Worm (Caenorhabditis elegans): ENCODE measurements around the gene ZK218.7.

The ZK218.7 gene

ce11 chrV:17075900-17076299 lies 29.7 kb upstream of the ZK218.7 start, which contains the start of gene str-125:
str-125 (minus strand) TSS chrV:17076000.
- no peak for TF ChIP-seq hsf-1 (GFP tag; IDR thresholded peaks at IDR 0.05)
- TF ChIP-seq attf-3 (GFP tag; conservative IDR thresholded peaks at IDR 0.05), result no peak
- TF ChIP-seq F57C9.4 (tag; optimal IDR thresholded peaks at IDR 0.05), result no peak
- no peak for TF ChIP-seq K12H6.12 (tag; optimal IDR thresholded peaks at IDR 0.05)
- no peak for TF ChIP-seq hrde-1 (tag; optimal IDR thresholded peaks at IDR 0.05; ENCODE audit: borderline replicate concordance)
- no peak for TF ChIP-seq snpc-3.4 (tag; optimal IDR thresholded peaks at IDR 0.05)
- TF ChIP-seq Y95B8A.8 (GFP tag; IDR thresholded peaks at IDR 0.05), result no peak
- no peak for TF ChIP-seq bed-1 (GFP tag; IDR thresholded peaks at IDR 0.05)
- no peak for TF ChIP-seq ZK185.1 (tag; optimal IDR thresholded peaks at IDR 0.05; ENCODE audit: poor library complexity, severe bottlenecking)
- TF ChIP-seq lin-54 (GFP tag; optimal IDR thresholded peaks at IDR 0.05), result no peak
- no peak for TF ChIP-seq tlf-1 (GFP tag; optimal IDR thresholded peaks at IDR 0.05)

DNA sequence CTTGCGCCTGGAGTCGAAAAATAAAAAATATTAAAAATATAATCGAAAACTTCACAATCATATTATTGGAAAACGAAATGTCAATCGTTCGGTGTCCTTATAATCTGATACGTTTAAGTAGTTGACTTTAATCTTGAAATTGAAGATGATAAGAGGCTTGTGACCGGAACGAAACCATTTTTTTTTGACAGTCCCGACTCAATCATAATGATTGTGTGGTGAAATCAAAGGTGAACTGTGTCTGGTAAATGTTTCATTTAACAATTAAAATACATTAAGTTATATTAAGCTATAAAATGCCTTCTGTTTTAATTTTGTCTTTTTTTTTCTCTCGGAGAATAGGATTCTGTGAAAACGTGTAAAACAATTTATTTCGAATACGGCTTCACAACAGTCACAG lies 27.7 kb upstream of the ZK218.7 start, which contains the start of gene T05E12.3:
T05E12.3 (minus strand) TSS at position 101 of the 400 bp plus-strand sequence.
- no peak for TF ChIP-seq chd-7 (tag; optimal IDR thresholded peaks at IDR 0.05)
- no peak for TF ChIP-seq rcor-1 (GFP tag; IDR thresholded peaks at IDR 0.05)
- no peak for TF ChIP-seq F57C9.4 (tag; optimal IDR thresholded peaks at IDR 0.05)
- TF ChIP-seq snpc-4 (GFP tag; optimal IDR thresholded peaks at IDR 0.05), result no peak
- TF ChIP-seq snpc-4 (tag; optimal IDR thresholded peaks at IDR 0.05), result peak in 1 of 4 experiments; percentile 50
- TF ChIP-seq nhr-80 (tag; optimal IDR thresholded peaks at IDR 0.05), result peak; percentile 42
- TF ChIP-seq F33H1.4 (GFP tag; IDR thresholded peaks at IDR 0.05), result no peak

DNA sequence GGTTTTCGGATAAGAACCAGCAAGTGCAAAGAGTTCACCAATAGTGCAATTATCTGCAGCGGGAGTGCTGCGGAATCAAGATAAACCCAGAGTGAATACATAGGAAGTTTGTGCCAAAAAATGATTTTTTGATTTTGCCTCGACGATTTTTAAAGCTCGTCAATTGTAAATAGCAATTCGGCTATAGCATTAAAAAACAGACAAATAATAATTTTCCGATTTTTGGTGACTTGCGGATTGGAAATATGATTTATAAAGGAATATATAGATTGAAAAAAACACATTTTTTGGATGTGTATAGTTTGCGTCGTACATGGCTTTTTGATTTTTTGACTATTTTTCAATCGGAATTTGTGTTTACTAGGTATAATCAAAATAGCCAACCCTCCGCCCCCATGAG lies 25.8 kb upstream of the ZK218.7 start, which contains the start of gene srw-20:
srw-20 (minus strand) TSS at position 101 of the 400 bp plus-strand sequence.
- TF ChIP-seq hlh-26 (GFP tag; conservative IDR thresholded peaks at IDR 0.05) (no peak), ztf-25 (GFP tag; IDR thresholded peaks at IDR 0.05) (no peak), chd-7 (tag; optimal IDR thresholded peaks at IDR 0.05) (no peak), lsl-1 (GFP tag; optimal IDR thresholded peaks at IDR 0.05) (no peak), ccch-3 (GFP tag; optimal IDR thresholded peaks at IDR 0.05) (no peak), F10E7.11 (tag; optimal IDR thresholded peaks at IDR 0.05) (no peak)

DNA sequence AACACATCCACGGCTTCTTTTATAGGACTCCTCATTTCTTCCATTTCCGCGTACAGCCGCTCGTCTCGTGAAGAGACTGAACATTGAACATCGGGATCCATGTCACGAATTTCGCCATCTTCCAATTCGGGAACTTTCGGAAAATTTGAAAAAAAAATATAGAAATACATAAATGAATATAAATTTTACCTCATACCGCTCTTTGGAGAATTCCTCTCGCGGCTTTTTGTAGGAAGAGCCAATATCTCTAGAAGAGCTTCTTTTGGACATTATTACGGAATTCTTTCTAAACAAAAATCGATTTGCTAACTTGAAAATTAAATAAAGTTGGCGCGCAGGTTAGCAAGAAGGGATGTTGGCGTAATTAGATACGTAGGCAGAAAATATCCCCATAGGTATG lies 22.9 kb upstream of the ZK218.7 start, which contains the start of gene T05E12.9:
T05E12.9 (minus strand) TSS at position 101 of the 400 bp plus-strand sequence.
- no peak for TF ChIP-seq snpc-3.4 (tag; optimal IDR thresholded peaks at IDR 0.05)
- TF ChIP-seq Y79H2A.3 (GFP tag; conservative IDR thresholded peaks at IDR 0.05), result no peak
- TF ChIP-seq pha-4 (tag; optimal IDR thresholded peaks at IDR 0.05), result no peak
- TF ChIP-seq ztf-6 (GFP tag; IDR thresholded peaks at IDR 0.05), result no peak
- TF ChIP-seq lsy-27 (tag; optimal IDR thresholded peaks at IDR 0.05; ENCODE audit: borderline replicate concordance, insufficient read depth), result no peak
- no peak for TF ChIP-seq F49E8.2 (tag; optimal IDR thresholded peaks at IDR 0.05; ENCODE audit: insufficient read depth)
- no peak for TF ChIP-seq ceh-100 (GFP tag; IDR thresholded peaks at IDR 0.05)
- TF ChIP-seq hrde-1 (tag; optimal IDR thresholded peaks at IDR 0.05; ENCODE audit: borderline replicate concordance), result no peak
- no peak for TF ChIP-seq Y53F4B.3 (GFP tag; IDR thresholded peaks at IDR 0.05)
- TF ChIP-seq Y56A3A.18 (GFP tag; IDR thresholded peaks at IDR 0.05), result no peak
- TF ChIP-seq madf-10 (tag; optimal IDR thresholded peaks at IDR 0.05), result no peak

DNA sequence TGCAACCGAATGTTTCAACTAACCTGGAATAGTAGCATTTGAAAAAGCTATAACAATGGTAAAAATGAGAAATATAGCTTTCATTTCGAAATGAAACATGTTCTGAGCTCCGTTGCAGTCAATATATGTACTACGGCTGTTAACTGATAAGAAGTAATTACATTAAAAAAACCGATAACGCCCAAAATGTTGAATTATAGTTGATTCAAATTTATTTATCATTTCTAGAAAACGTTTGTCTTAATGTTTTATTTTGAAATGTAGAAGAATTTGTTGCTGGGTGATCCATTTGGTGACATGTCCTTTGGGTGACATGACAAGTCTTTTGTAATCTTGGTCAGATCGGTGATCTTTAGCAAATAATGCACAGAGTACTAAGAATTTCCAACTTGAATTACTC lies 16.2 kb upstream of the ZK218.7 start, which contains the start of gene T05E12.6:
T05E12.6 (minus strand) TSS at position 101 of the 400 bp plus-strand sequence.
- TF ChIP-seq ceh-91 (GFP tag; IDR thresholded peaks at IDR 0.05) (no peak), attf-5 (GFP tag; optimal IDR thresholded peaks at IDR 0.05) (no peak), hrde-1 (tag; optimal IDR thresholded peaks at IDR 0.05; ENCODE audit: borderline replicate concordance) (no peak), ztf-18 (tag; optimal IDR thresholded peaks at IDR 0.05) (no peak), unc-62 (GFP tag; optimal IDR thresholded peaks at IDR 0.05) (no peak), F10E7.11 (tag; optimal IDR thresholded peaks at IDR 0.05) (no peak), nfya-1 (tag; optimal IDR thresholded peaks at IDR 0.05; ENCODE audit: borderline replicate concordance, insufficient read depth) (no peak), mxl-1 (tag; optimal IDR thresholded peaks at IDR 0.05) (no peak), let-526 (GFP tag; IDR thresholded peaks at IDR 0.05) (no peak), cebp-1 (GFP tag; IDR thresholded peaks at IDR 0.05) (no peak), cebp-1 (tag; optimal IDR thresholded peaks at IDR 0.05) (no peak), F49E8.2 (tag; optimal IDR thresholded peaks at IDR 0.05; ENCODE audit: insufficient read depth) (no peak)

Data from whole organism, young adult.